Fruit fly (Drosophila melanogaster) whole organism, prepupa: ENCODE measurements around the gene CG9522.

Source experiments
- Blimp-1 ChIP-seq: fragments of 200-800 bp; sonication (Bioruptor generic); optimal IDR thresholded peaks from 3 replicates; lab custom pipeline; 2017; ENCODE audit warnings: missing biosample characterization, missing genetic modification characterization, mild to moderate bottlenecking, moderate library complexity, missing genetic modification reagents
- CG10631 ChIP-seq: fragments of 200-800 bp; sonication (Bioruptor generic); optimal IDR thresholded peaks from 2 replicates; lab custom pipeline; 2016; ENCODE audit warnings: missing biosample characterization, missing genetic modification characterization
- CG11294 ChIP-seq: fragments of 200-800 bp; sonication (Bioruptor generic); IDR thresholded peaks from 2 replicates; pipeline ENCODE4 v1.3.6; 2022; ENCODE audit warnings: missing biosample characterization, missing genetic modification characterization
- CG11762 ChIP-seq: fragments of 200-800 bp; sonication (Bioruptor generic); optimal IDR thresholded peaks from 3 replicates; lab custom pipeline; 2016; ENCODE audit warnings: missing biosample characterization, missing genetic modification characterization; ENCODE audit not compliant: insufficient read depth
- CG11902 ChIP-seq: fragments of 200-800 bp; sonication (Bioruptor generic); optimal IDR thresholded peaks from 3 replicates; lab custom pipeline; 2016; ENCODE audit warnings: missing biosample characterization, missing genetic modification characterization
- CG15336 ChIP-seq: fragments of 200-800 bp; sonication (Bioruptor generic); IDR thresholded peaks from 2 replicates; pipeline ENCODE4 v1.3.6; 2022; ENCODE audit warnings: missing biosample characterization, missing genetic modification characterization
- CG1621 ChIP-seq: fragments of 200-800 bp; sonication (Bioruptor generic); optimal IDR thresholded peaks from 3 replicates; lab custom pipeline; 2018; ENCODE audit warnings: missing biosample characterization, mild to moderate bottlenecking, missing genetic modification characterization
- CG16779 ChIP-seq: fragments of 200-800 bp; sonication (Bioruptor generic); optimal IDR thresholded peaks from 3 replicates; lab custom pipeline; 2017; ENCODE audit warnings: missing biosample characterization, mild to moderate bottlenecking, missing genetic modification characterization
- CG3032 ChIP-seq: fragments of 200-800 bp; optimal IDR thresholded peaks from 2 replicates; lab custom pipeline; 2019; ENCODE audit warnings: missing biosample characterization, mild to moderate bottlenecking, missing genetic modification characterization, moderate library complexity
- CG31627 ChIP-seq: fragments of 200-800 bp; sonication (Bioruptor generic); optimal IDR thresholded peaks from 3 replicates; lab custom pipeline; 2016; ENCODE audit warnings: missing biosample characterization, missing genetic modification characterization
- CG32006 ChIP-seq: fragments of 200-800 bp; sonication (Bioruptor generic); optimal IDR thresholded peaks from 3 replicates; lab custom pipeline; 2017; ENCODE audit warnings: missing biosample characterization, mild to moderate bottlenecking, missing genetic modification characterization
- CG3919 ChIP-seq: fragments of 200-800 bp; sonication (Bioruptor generic); optimal IDR thresholded peaks from 3 replicates; lab custom pipeline; 2016; ENCODE audit warnings: missing biosample characterization, missing genetic modification characterization
- CG6163 ChIP-seq: fragments of 200-800 bp; sonication (Bioruptor generic); IDR thresholded peaks from 3 replicates; pipeline ENCODE4 v1.3.6; 2022; ENCODE audit warnings: missing biosample characterization, missing genetic modification characterization
- CG6792 ChIP-seq: fragments of 200-800 bp; sonication (Bioruptor generic); optimal IDR thresholded peaks from 3 replicates; lab custom pipeline; 2016; ENCODE audit warnings: missing biosample characterization, missing genetic modification characterization
- CG6808 ChIP-seq: fragments of 200-800 bp; sonication (Bioruptor generic); optimal IDR thresholded peaks from 3 replicates; lab custom pipeline; 2017; ENCODE audit warnings: missing biosample characterization, missing genetic modification characterization, mild to moderate bottlenecking, moderate library complexity, missing genetic modification reagents
- CG6854 ChIP-seq: fragments of 200-800 bp; sonication (Bioruptor generic); optimal IDR thresholded peaks from 2 replicates; lab custom pipeline; 2017; ENCODE audit warnings: missing biosample characterization, mild to moderate bottlenecking, missing genetic modification characterization
- CG8119 ChIP-seq: fragments of 200-800 bp; sonication (Bioruptor generic); IDR thresholded peaks from 3 replicates; pipeline ENCODE4 v1.3.6; 2022; ENCODE audit warnings: missing biosample characterization, missing genetic modification characterization
- CG8319 ChIP-seq: fragments of 200-800 bp; sonication (Bioruptor generic); optimal IDR thresholded peaks from 3 replicates; lab custom pipeline; 2016; ENCODE audit warnings: missing biosample characterization, missing genetic modification characterization
- CG8632 ChIP-seq: fragments of 200-800 bp; sonication (Bioruptor generic); optimal IDR thresholded peaks from 3 replicates; lab custom pipeline; 2016; ENCODE audit warnings: missing biosample characterization, missing genetic modification characterization
- Eip75B ChIP-seq: fragments of 200-800 bp; sonication (Bioruptor generic); optimal IDR thresholded peaks from 3 replicates; lab custom pipeline; 2016; ENCODE audit warnings: missing biosample characterization, missing genetic modification characterization
- Eip78C ChIP-seq: fragments of 200-800 bp; sonication (Bioruptor generic); peaks from one replicate; lab custom pipeline; 2016; ENCODE audit warnings: missing biosample characterization, missing genetic modification characterization
- Eip93F ChIP-seq: fragments of 200-800 bp; sonication (Bioruptor generic); optimal IDR thresholded peaks from 2 replicates; lab custom pipeline; 2016; ENCODE audit warnings: missing biosample characterization, mild to moderate bottlenecking, missing genetic modification characterization
- Ets21C ChIP-seq: fragments of 200-800 bp; sonication (Bioruptor generic); optimal IDR thresholded peaks from 3 replicates; lab custom pipeline; 2016; ENCODE audit warnings: missing biosample characterization, missing genetic modification characterization
- Ets96B ChIP-seq: fragments of 200-800 bp; optimal IDR thresholded peaks from 2 replicates; lab custom pipeline; 2019; ENCODE audit warnings: missing biosample characterization, mild to moderate bottlenecking, missing genetic modification characterization, moderate library complexity
- Gug ChIP-seq: fragments of 200-800 bp; sonication (Bioruptor generic); IDR thresholded peaks from 2 replicates; pipeline ENCODE4 v1.3.6; 2022; ENCODE audit warnings: missing biosample characterization, missing genetic modification characterization
- Hr39 ChIP-seq: fragments of 200-800 bp; sonication (Bioruptor generic); optimal IDR thresholded peaks from 2 replicates; lab custom pipeline; 2016; ENCODE audit warnings: missing biosample characterization, missing genetic modification characterization
- Hr4 ChIP-seq: fragments of 200-800 bp; sonication (Bioruptor generic); optimal IDR thresholded peaks from 3 replicates; lab custom pipeline; 2016; ENCODE audit warnings: missing biosample characterization, missing genetic modification characterization
- Lpt ChIP-seq: fragments of 200-800 bp; sonication (Bioruptor generic); optimal IDR thresholded peaks from 3 replicates; lab custom pipeline; 2016; ENCODE audit warnings: missing biosample characterization, missing genetic modification characterization
- Met ChIP-seq: fragments of 200-800 bp; sonication (Bioruptor generic); optimal IDR thresholded peaks from 3 replicates; lab custom pipeline; 2016; ENCODE audit warnings: missing biosample characterization, missing genetic modification characterization
- OdsH ChIP-seq: fragments of 200-800 bp; sonication (Bioruptor generic); optimal IDR thresholded peaks from 3 replicates; lab custom pipeline; 2016; ENCODE audit warnings: missing biosample characterization, missing genetic modification characterization
- Sox102F ChIP-seq: fragments of 200-800 bp; sonication (Bioruptor generic); optimal IDR thresholded peaks from 2 replicates; lab custom pipeline; 2016; ENCODE audit warnings: missing biosample characterization, mild to moderate bottlenecking, missing genetic modification characterization
- Sox14 ChIP-seq: fragments of 200-800 bp; sonication (Bioruptor generic); optimal IDR thresholded peaks from 3 replicates; lab custom pipeline; 2016; ENCODE audit warnings: missing biosample characterization, missing genetic modification characterization
- achi ChIP-seq: fragments of 200-800 bp; sonication (Bioruptor generic); optimal IDR thresholded peaks from 3 replicates; lab custom pipeline; 2016; ENCODE audit warnings: missing biosample characterization, missing genetic modification characterization
- cyc ChIP-seq: fragments of 200-800 bp; sonication (Bioruptor generic); optimal IDR thresholded peaks from 3 replicates; lab custom pipeline; 2016; ENCODE audit warnings: missing biosample characterization, missing genetic modification characterization
- dsx ChIP-seq: fragments of 200-800 bp; optimal IDR thresholded peaks from 3 replicates; lab custom pipeline; 2019; ENCODE audit warnings: missing biosample characterization, mild to moderate bottlenecking, missing genetic modification characterization, moderate library complexity; ENCODE audit not compliant: poor library complexity, severe bottlenecking
- eg ChIP-seq: fragments of 200-800 bp; sonication (Bioruptor generic); IDR thresholded peaks from 3 replicates; pipeline ENCODE4 v1.3.6; 2022; ENCODE audit warnings: missing biosample characterization, missing genetic modification characterization
- esn ChIP-seq: fragments of 200-800 bp; sonication (Bioruptor generic); optimal IDR thresholded peaks from 2 replicates; lab custom pipeline; 2016; ENCODE audit warnings: missing biosample characterization, mild to moderate bottlenecking, missing genetic modification characterization, moderate library complexity
- fd85E ChIP-seq: fragments of 200-800 bp; sonication (Bioruptor generic); optimal IDR thresholded peaks from 3 replicates; lab custom pipeline; 2016; ENCODE audit warnings: missing biosample characterization, missing genetic modification characterization
- fkh ChIP-seq: fragments of 200-800 bp; sonication (Bioruptor generic); optimal IDR thresholded peaks from 3 replicates; lab custom pipeline; 2017; ENCODE audit warnings: missing biosample characterization, mild to moderate bottlenecking, missing genetic modification characterization, moderate library complexity
- lz ChIP-seq: fragments of 200-800 bp; sonication (Bioruptor generic); optimal IDR thresholded peaks from 3 replicates; lab custom pipeline; 2016; ENCODE audit warnings: missing biosample characterization, missing genetic modification characterization
- net ChIP-seq: fragments of 200-800 bp; sonication (Bioruptor generic); optimal IDR thresholded peaks from 3 replicates; lab custom pipeline; 2016; ENCODE audit warnings: missing biosample characterization, missing genetic modification characterization
- pdm3 ChIP-seq: fragments of 200-800 bp; sonication (Bioruptor generic); optimal IDR thresholded peaks from 3 replicates; lab custom pipeline; 2016; ENCODE audit warnings: missing biosample characterization, missing genetic modification characterization
- spab ChIP-seq: fragments of 200-800 bp; sonication (Bioruptor generic); optimal IDR thresholded peaks from 2 replicates; lab custom pipeline; 2017; ENCODE audit warnings: missing biosample characterization, mild to moderate bottlenecking, missing genetic modification characterization, missing genetic modification reagents
- ss ChIP-seq, 2 experiments: fragments of 200-800 bp; sonication (Bioruptor generic); optimal IDR thresholded peaks; 2 replicates in 1 of 2; 3 replicates in 1 of 2; lab custom pipeline; 2017 to 2018; ENCODE audit warnings: mild to moderate bottlenecking in 2 of 2, missing biosample characterization in 2 of 2, missing genetic modification characterization in 2 of 2, moderate library complexity in 1 of 2
- svp ChIP-seq: fragments of 200-800 bp; sonication (Bioruptor generic); peaks from one replicate; lab custom pipeline; 2016; ENCODE audit warnings: missing biosample characterization, missing genetic modification characterization
- topi ChIP-seq: fragments of 200-800 bp; sonication (Bioruptor generic); optimal IDR thresholded peaks from 3 replicates; lab custom pipeline; 2016; ENCODE audit warnings: missing biosample characterization, missing genetic modification characterization
- vri ChIP-seq: fragments of 200-800 bp; sonication (Bioruptor generic); optimal IDR thresholded peaks from 3 replicates; lab custom pipeline; 2016; ENCODE audit warnings: missing biosample characterization, mild to moderate bottlenecking, missing genetic modification characterization

Gene CG9522

dm6 chrX:14840417-14840872 lies 8.2 kb downstream of the CG9522 start (continued):
- TF ChIP-seq CG3032 (tag; lab: Kevin White, UChicago), result peak; percentile 39
- peak; percentile 11 for TF ChIP-seq Sox102F
- TF ChIP-seq net (GFP tag; lab: Kevin White, UChicago), result peak; percentile 39
- peak; percentile 49 for TF ChIP-seq CG10631
- no peak for TF ChIP-seq CG11762 (GFP tag; lab: Kevin White, UChicago)
- no peak for TF ChIP-seq fd85E (GFP tag; lab: Kevin White, UChicago)
- peak; percentile 26 for TF ChIP-seq CG6792 (GFP tag; lab: Kevin White, UChicago)
- no peak for TF ChIP-seq Gug (GFP tag; lab: Robert Waterston, UW)
- TF ChIP-seq topi, result peak; percentile 5
- TF ChIP-seq cyc (GFP tag; lab: Kevin White, UChicago), result no peak
- peak; percentile 42 for TF ChIP-seq OdsH (GFP tag; lab: Kevin White, UChicago)
- peak; percentile 5 for TF ChIP-seq Met (GFP tag; lab: Kevin White, UChicago)
- TF ChIP-seq CG8632 (GFP tag; lab: Kevin White, UChicago), result peak; percentile 54
- TF ChIP-seq eg (GFP tag; lab: Robert Waterston, UW), result peak; percentile 51; the same call in 1 of the 3 replicates
- no peak for TF ChIP-seq lz (GFP tag; lab: Kevin White, UChicago)
- TF ChIP-seq spab, result peak; percentile 52
- no peak for TF ChIP-seq Hr39 (GFP tag; lab: Kevin White, UChicago)
- no peak for TF ChIP-seq Ets21C (GFP tag; lab: Kevin White, UChicago)
- TF ChIP-seq Ets96B (tag; lab: Kevin White, UChicago), result peak; percentile 48

DNA sequence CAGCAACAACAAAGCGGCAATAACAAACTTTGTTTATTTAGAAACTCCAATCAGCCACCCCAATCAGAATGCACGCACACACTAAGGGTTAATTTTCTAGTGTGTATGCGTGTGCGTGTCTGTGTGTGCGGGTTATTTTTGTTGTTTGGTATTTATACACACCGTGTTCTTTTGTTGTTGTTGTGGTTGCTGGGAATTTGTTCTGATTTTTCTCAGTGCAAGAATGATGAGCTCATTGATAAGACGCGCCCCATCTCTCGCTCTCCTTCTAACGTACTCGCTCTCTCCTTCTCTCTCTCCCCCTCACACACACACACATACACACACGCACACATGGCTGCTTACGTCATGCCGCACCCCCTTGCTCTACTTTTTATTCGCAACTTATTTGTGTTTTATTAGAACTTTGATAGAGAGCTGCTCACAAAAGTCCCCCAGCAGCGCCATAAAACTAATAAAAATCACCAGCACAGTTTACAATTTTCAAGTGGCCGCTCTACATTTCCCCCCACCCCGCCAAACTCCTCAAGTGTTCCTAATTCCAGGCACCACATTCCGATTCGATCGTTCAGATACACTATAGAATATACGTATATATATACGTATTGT lies 8.8 kb downstream of the CG9522 start:
- no peak for TF ChIP-seq fd85E (GFP tag; lab: Kevin White, UChicago)
- peak; percentile 30 for TF ChIP-seq esn (GFP tag; lab: Kevin White, UChicago)
- no peak for TF ChIP-seq Blimp-1
- peak; percentile 54 for TF ChIP-seq Met (GFP tag; lab: Kevin White, UChicago)
- TF ChIP-seq achi (GFP tag; lab: Kevin White, UChicago), result peak; percentile 46
- TF ChIP-seq CG16779 (tag; lab: Kevin White, UChicago), result no peak
- peak; percentile 65 for TF ChIP-seq svp (GFP tag; lab: Kevin White, UChicago)
- 0 out of 2 replicates have a peak, but pooled peaks have one; percentile 50 for TF ChIP-seq CG11294 (GFP tag; lab: Robert Waterston, UW)
- peak; percentile 46 for TF ChIP-seq CG31627 (GFP tag; lab: Kevin White, UChicago)
- no peak for TF ChIP-seq Eip93F (GFP tag; lab: Kevin White, UChicago)
- peak; percentile 16 for TF ChIP-seq Eip75B (GFP tag; lab: Kevin White, UChicago)
- no peak for TF ChIP-seq CG8319 (GFP tag; lab: Kevin White, UChicago)
- TF ChIP-seq CG6163, result peak; percentile 66; the same call in 2 of the 3 replicates
- TF ChIP-seq Eip78C, result peak; percentile 9
- TF ChIP-seq dsx (GFP tag; lab: Kevin White, UChicago), result no peak
- TF ChIP-seq CG15336 (GFP tag; lab: Robert Waterston, UW), result peak; percentile 49
- TF ChIP-seq CG32006, result peak; percentile 36
- peak; percentile 13 for TF ChIP-seq CG3919 (GFP tag; lab: Kevin White, UChicago)
- peak; percentile 14 for TF ChIP-seq CG8632 (GFP tag; lab: Kevin White, UChicago)
- TF ChIP-seq Ets96B (tag; lab: Kevin White, UChicago), result peak; percentile 13
- peak; percentile 5 for TF ChIP-seq Hr4
- peak; percentile 53 for TF ChIP-seq Hr39 (GFP tag; lab: Kevin White, UChicago)
- TF ChIP-seq CG3032 (tag; lab: Kevin White, UChicago), result peak; percentile 4
- TF ChIP-seq ss (GFP tag; optimal IDR thresholded peaks at IDR 0.05; lab: Kevin White, UChicago), result no peak
- no peak for TF ChIP-seq CG11762 (GFP tag; lab: Kevin White, UChicago)
- TF ChIP-seq OdsH (GFP tag; lab: Kevin White, UChicago), result peak; percentile 3
- TF ChIP-seq CG1621, result peak; percentile 28
- peak; percentile 19 for TF ChIP-seq vri (GFP tag; lab: Kevin White, UChicago)
- no peak for TF ChIP-seq CG6808 (GFP tag; lab: Kevin White, UChicago)
- TF ChIP-seq Sox14 (GFP tag; lab: Kevin White, UChicago), result peak; percentile 14
- no peak for TF ChIP-seq CG11902
- TF ChIP-seq CG10631, result peak; percentile 35
- peak; percentile 40 for TF ChIP-seq cyc (GFP tag; lab: Kevin White, UChicago)
- TF ChIP-seq spab, result no peak
- no peak for TF ChIP-seq CG6854 (GFP tag; lab: Kevin White, UChicago)
- TF ChIP-seq Sox102F, result peak; percentile 15
- no peak for TF ChIP-seq Lpt (GFP tag; lab: Kevin White, UChicago)
- peak; percentile 30; the same call in 2 of the 3 replicates for TF ChIP-seq CG8119
- TF ChIP-seq pdm3, result peak; percentile 44
- TF ChIP-seq fkh (GFP tag; lab: Kevin White, UChicago), result peak; percentile 57
